Worm (Caenorhabditis elegans): Measurements from ENCODE around the gene msp-45.

- TF ChIP-seq nhr-28 (tag; optimal IDR thresholded peaks at IDR 0.05) (no peak), nhr-77 (tag; optimal IDR thresholded peaks at IDR 0.05) (no peak), snpc-4 (tag; optimal IDR thresholded peaks at IDR 0.05) (no peak), nhr-25 (tag; optimal IDR thresholded peaks at IDR 0.05) (no peak), ama-1 (optimal IDR thresholded peaks at IDR 0.05) (no peak), nhr-11 (tag; optimal IDR thresholded peaks at IDR 0.05) (no peak), ztf-11 (tag; optimal IDR thresholded peaks at IDR 0.05) (no peak), pha-4 (tag; optimal IDR thresholded peaks at IDR 0.05) (no peak), skn-1 (tag; optimal IDR thresholded peaks at IDR 0.05) (no peak)
Observed at ce11 chrII:5171610-5172009, 14.7 kb upstream of the msp-45 start, which contains the start of gene C27D6.15.

All from whole organism, L3 larva.